Worm (Caenorhabditis elegans) whole organism, late embryonic: ENCODE measurements around the gene cif-1.

Experiments used
- C08G9.2 ChIP-seq: sonication (generic microtip); optimal IDR thresholded peaks from 2 replicates; lab custom pipeline; 2016; ENCODE audit warnings: mild to moderate bottlenecking, missing genetic modification characterization, moderate library complexity, missing compliant biosample characterization
- C38D4.7 ChIP-seq: fragments of 200-800 bp; sonication (Bioruptor generic); optimal IDR thresholded peaks from 2 replicates; lab custom pipeline; 2018; ENCODE audit warnings: mild to moderate bottlenecking, missing genetic modification characterization, moderate library complexity, missing compliant biosample characterization
- K02D7.2 ChIP-seq: sonication (generic microtip); optimal IDR thresholded peaks from 2 replicates; lab custom pipeline; 2017; ENCODE audit warnings: mild to moderate bottlenecking, missing genetic modification characterization, missing compliant biosample characterization
- T23F11.4 ChIP-seq: fragments of 200-800 bp; sonication (Bioruptor generic); optimal IDR thresholded peaks from 2 replicates; lab custom pipeline; 2018; ENCODE audit warnings: mild to moderate bottlenecking, missing genetic modification characterization, missing compliant biosample characterization
- Y22D7AL.16 ChIP-seq: sonication (generic microtip); optimal IDR thresholded peaks from 2 replicates; lab custom pipeline; 2016; ENCODE audit warnings: missing genetic modification characterization, missing compliant biosample characterization
- ahr-1 ChIP-seq: sonication (generic microtip); optimal IDR thresholded peaks from 2 replicates; lab custom pipeline; 2016; ENCODE audit warnings: missing genetic modification characterization, missing compliant biosample characterization
- ceh-19 ChIP-seq: fragments of 200-800 bp; sonication (Bioruptor generic); optimal IDR thresholded peaks from 2 replicates; lab custom pipeline; 2018; ENCODE audit warnings: mild to moderate bottlenecking, missing genetic modification characterization, missing compliant biosample characterization
- ceh-31 ChIP-seq: sonication (generic microtip); optimal IDR thresholded peaks from 2 replicates; lab custom pipeline; 2016; ENCODE audit warnings: missing genetic modification characterization, missing compliant biosample characterization
- ceh-34 ChIP-seq: sonication (generic microtip); optimal IDR thresholded peaks from 2 replicates; lab custom pipeline; 2016; ENCODE audit warnings: mild to moderate bottlenecking, missing genetic modification characterization, missing compliant biosample characterization
- che-1 ChIP-seq: sonication (generic microtip); optimal IDR thresholded peaks from 2 replicates; lab custom pipeline; 2016; ENCODE audit warnings: mild to moderate bottlenecking, missing genetic modification characterization, missing compliant biosample characterization
- dmd-4 ChIP-seq: sonication (generic microtip); optimal IDR thresholded peaks from 2 replicates; lab custom pipeline; 2016; ENCODE audit warnings: borderline replicate concordance, missing genetic modification characterization, missing compliant biosample characterization
- elt-2 ChIP-seq: sonication (generic microtip); optimal IDR thresholded peaks from 2 replicates; lab custom pipeline; 2016; ENCODE audit warnings: missing genetic modification reagents, missing genetic modification characterization, missing compliant biosample characterization
- elt-4 ChIP-seq: sonication (generic microtip); optimal IDR thresholded peaks from 2 replicates; lab custom pipeline; 2016; ENCODE audit warnings: missing genetic modification characterization, missing compliant biosample characterization
- fax-1 ChIP-seq: sonication (generic microtip); optimal IDR thresholded peaks from 2 replicates; lab custom pipeline; 2016; ENCODE audit warnings: missing genotype, missing genetic modification characterization, missing compliant biosample characterization
- fkh-10 ChIP-seq: fragments of 150-350 bp; optimal IDR thresholded peaks from 2 replicates; lab custom pipeline; 2014; ENCODE audit warnings: missing biosample characterization, missing genetic modification reagents, missing genetic modification characterization
- lin-11 ChIP-seq: fragments of 200-800 bp; sonication (Bioruptor generic); optimal IDR thresholded peaks from 2 replicates; lab custom pipeline; 2018; ENCODE audit warnings: mild to moderate bottlenecking, missing genetic modification characterization, missing compliant biosample characterization
- madf-2 ChIP-seq: sonication (generic microtip); optimal IDR thresholded peaks from 2 replicates; lab custom pipeline; 2017; ENCODE audit warnings: missing genetic modification characterization, missing compliant biosample characterization
- mec-3 ChIP-seq: sonication (generic microtip); optimal IDR thresholded peaks from 2 replicates; lab custom pipeline; 2016; ENCODE audit warnings: borderline replicate concordance, missing genetic modification characterization, missing compliant biosample characterization
- nfya-1 ChIP-seq: sonication (generic microtip); optimal IDR thresholded peaks from 2 replicates; lab custom pipeline; 2017; ENCODE audit warnings: missing genetic modification characterization, mild to moderate bottlenecking, missing compliant biosample characterization, antibody characterized with exemption, moderate library complexity
- nhr-232 ChIP-seq: sonication (generic microtip); optimal IDR thresholded peaks from 2 replicates; lab custom pipeline; 2016; ENCODE audit warnings: missing genetic modification characterization, missing compliant biosample characterization
- npax-4 ChIP-seq: sonication (generic microtip); optimal IDR thresholded peaks from 2 replicates; lab custom pipeline; 2016; ENCODE audit warnings: missing genetic modification characterization, missing compliant biosample characterization
- odd-2 ChIP-seq: sonication (generic microtip); optimal IDR thresholded peaks from 2 replicates; lab custom pipeline; 2017; ENCODE audit warnings: antibody characterized with exemption, mild to moderate bottlenecking, missing genetic modification characterization, missing compliant biosample characterization
- pag-3 ChIP-seq: sonication (generic microtip); optimal IDR thresholded peaks from 2 replicates; lab custom pipeline; 2016; ENCODE audit warnings: missing compliant biosample characterization, missing genetic modification characterization, borderline replicate concordance
- pax-1 ChIP-seq: fragments of 150-350 bp; optimal IDR thresholded peaks from 2 replicates; lab custom pipeline; 2014; ENCODE audit warnings: missing biosample characterization, missing genetic modification characterization
- pha-2 ChIP-seq: sonication (generic microtip); optimal IDR thresholded peaks from 2 replicates; lab custom pipeline; 2017; ENCODE audit warnings: mild to moderate bottlenecking, missing genetic modification characterization, missing compliant biosample characterization
- pqm-1 ChIP-seq: sonication (generic microtip); optimal IDR thresholded peaks from 2 replicates; lab custom pipeline; 2016; ENCODE audit warnings: missing genetic modification characterization, missing compliant biosample characterization
- rnt-1 ChIP-seq: sonication (generic microtip); optimal IDR thresholded peaks from 2 replicates; lab custom pipeline; 2016; ENCODE audit warnings: missing genetic modification characterization, missing compliant biosample characterization
- sox-2 ChIP-seq: fragments of 200-800 bp; sonication (Bioruptor generic); IDR thresholded peaks from 2 replicates; pipeline ENCODE4 v1.3.6; 2022; ENCODE audit warnings: missing genetic modification reagents, missing genetic modification characterization, missing compliant biosample characterization
- syd-9 ChIP-seq: sonication (generic microtip); optimal IDR thresholded peaks from 2 replicates; lab custom pipeline; 2016; ENCODE audit warnings: mild to moderate bottlenecking, missing genetic modification characterization, moderate library complexity, missing compliant biosample characterization
- tbx-2 ChIP-seq: sonication (generic microtip); optimal IDR thresholded peaks from 2 replicates; lab custom pipeline; 2016; ENCODE audit warnings: missing genetic modification characterization, missing compliant biosample characterization
- ttx-3 ChIP-seq: sonication (generic microtip); optimal IDR thresholded peaks from 2 replicates; lab custom pipeline; 2016; ENCODE audit warnings: missing genetic modification reagents, missing genetic modification characterization, missing compliant biosample characterization
- unc-42 ChIP-seq: sonication (generic microtip); optimal IDR thresholded peaks from 2 replicates; lab custom pipeline; 2016; ENCODE audit warnings: missing genotype, missing genetic modification characterization, missing compliant biosample characterization

Gene cif-1

DNA sequence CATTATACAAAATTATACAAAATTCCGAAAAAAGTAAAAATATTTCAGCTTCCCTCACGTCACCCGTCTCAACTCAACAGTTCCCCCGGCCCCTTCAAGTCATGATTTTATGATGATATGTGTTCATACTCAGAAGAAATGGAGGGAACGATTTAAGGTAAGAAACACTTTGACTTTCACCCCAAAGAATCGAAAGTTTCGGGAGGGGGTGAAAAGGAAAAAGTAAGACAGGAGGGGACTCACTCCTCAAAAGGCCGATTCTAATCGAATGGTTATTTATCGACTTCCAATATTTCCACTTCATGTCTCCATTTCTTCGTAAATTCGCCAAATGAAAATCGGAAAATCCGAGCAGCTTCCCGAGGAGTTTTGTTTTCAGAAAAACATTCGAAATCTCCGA lies 22.3 kb downstream of the cif-1 start, which contains the start of gene bus-4:
TSS of gene bus-4 (plus strand) at position 49 of the 400 bp plus-strand sequence.
- no peak for TF ChIP-seq pag-3
- TF ChIP-seq ahr-1 (tag; lab: Kevin White, UChicago): no peak
- TF ChIP-seq ttx-3 (tag; lab: Kevin White, UChicago): no peak
- no peak for TF ChIP-seq fax-1 (tag; lab: Kevin White, UChicago)
- no peak for TF ChIP-seq T23F11.4

DNA sequence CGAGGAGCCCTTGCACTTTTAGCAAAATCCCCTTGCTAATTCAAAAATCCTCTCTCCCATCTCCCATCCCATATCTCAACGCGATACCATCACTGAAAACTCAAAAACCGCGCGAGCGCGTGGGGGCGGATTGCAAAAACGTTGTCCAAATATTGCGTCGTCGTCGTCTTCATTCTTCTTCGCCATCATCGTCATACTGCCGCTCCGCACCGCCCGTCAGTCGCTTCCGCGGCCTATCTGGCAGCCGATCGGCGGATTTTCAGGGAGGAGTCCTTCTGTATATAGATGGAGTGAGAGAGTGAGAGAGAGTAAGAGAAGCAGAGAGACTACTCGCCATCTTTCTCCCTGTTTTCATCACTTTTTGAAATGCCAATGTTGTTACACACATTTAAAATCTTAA lies 23.7 kb downstream of the cif-1 start:
- TF ChIP-seq rnt-1 (tag; lab: Kevin White, UChicago) (peak; percentile 46), mec-3 (tag; lab: Kevin White, UChicago) (no peak), elt-4 (tag; lab: Kevin White, UChicago) (peak; percentile 45)

DNA sequence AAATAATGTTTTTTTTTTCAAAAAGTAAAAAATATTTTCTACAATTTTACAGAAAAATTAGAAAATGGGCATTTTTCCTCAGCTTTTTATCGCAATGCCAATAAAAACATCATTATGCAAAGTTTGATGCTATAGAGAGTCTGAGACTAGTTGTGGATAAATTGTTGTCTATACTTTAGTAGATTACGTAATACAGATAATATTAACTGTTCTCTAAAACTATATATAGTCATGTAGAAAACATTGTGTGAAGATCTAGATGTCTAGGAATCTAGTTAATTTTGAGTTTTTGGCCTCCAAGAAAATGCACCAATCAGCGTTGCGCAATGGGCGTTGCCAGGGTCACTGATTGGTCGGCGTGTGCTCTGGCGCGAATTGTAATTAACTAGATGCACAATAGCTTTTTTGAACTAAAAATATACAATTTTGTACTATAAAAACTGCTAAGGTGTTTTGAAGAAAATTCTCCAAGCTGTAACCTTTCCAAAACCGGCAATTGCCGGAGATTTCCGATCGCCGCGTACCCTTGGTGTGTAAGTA lies 24.2 kb downstream of the cif-1 start:
- no peak for TF ChIP-seq pha-2 (tag; lab: Kevin White, UChicago)
- no peak for TF ChIP-seq nhr-232 (tag; lab: Kevin White, UChicago)
- peak; percentile 80 for TF ChIP-seq nfya-1 (tag; lab: Kevin White, UChicago)
- no peak for TF ChIP-seq fkh-10 (GFP tag; lab: Kevin White, UChicago)

DNA sequence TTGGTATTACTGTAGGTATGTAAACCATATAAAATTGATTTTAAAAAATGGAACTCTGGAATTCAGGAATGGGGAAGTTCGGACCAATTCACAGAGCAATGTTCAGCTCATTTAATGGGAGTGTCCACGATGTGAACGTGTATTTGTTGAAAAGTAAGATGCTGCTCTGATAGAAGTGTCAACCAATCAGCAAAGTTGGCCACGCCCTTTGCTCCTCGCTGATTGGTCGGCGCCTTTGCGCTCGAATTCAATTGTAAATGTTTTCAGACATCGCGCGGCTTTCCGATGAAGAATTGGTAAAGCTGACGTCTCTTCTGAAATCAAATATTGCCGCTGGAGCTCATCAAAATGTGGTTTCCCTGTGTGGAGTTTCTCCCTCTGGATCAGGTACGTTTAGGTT lies 27.4 kb downstream of the cif-1 start:
- TF ChIP-seq lin-11 (tag; lab: Kevin White, UChicago) (no peak), unc-42 (tag; lab: Kevin White, UChicago) (no peak), C08G9.2 (tag; lab: Kevin White, UChicago) (no peak), elt-2 (no peak), mec-3 (tag; lab: Kevin White, UChicago) (no peak), nfya-1 (tag; lab: Kevin White, UChicago) (peak; percentile 68)
- TF ChIP-seq, all 69 proteins: peak for 1

DNA sequence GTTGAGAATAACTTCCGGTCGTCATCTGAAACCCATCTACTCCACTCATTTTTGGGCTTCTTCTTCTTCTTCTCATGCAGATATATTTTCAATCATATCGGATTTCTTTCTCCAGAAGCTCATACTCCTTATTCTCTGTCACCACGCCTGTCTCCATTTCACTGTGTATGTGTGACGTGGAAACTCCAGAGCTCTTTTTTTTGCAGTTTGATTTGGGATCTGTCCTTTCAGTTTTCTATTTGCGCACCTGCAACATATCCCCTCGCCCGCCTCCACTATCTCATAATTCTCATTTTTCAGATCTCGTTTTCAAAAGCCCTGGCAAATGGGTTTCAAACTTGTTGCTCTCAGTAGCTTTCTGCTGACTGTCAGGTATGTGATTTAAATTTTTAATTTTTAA lies 31.8 kb downstream of the cif-1 start, which contains the start of gene kin-36:
TSS of gene kin-36 (plus strand) at position 301 of the 400 bp plus-strand sequence.
- no peak for TF ChIP-seq ceh-19
- no peak for TF ChIP-seq pqm-1
- no peak for TF ChIP-seq npax-4

DNA sequence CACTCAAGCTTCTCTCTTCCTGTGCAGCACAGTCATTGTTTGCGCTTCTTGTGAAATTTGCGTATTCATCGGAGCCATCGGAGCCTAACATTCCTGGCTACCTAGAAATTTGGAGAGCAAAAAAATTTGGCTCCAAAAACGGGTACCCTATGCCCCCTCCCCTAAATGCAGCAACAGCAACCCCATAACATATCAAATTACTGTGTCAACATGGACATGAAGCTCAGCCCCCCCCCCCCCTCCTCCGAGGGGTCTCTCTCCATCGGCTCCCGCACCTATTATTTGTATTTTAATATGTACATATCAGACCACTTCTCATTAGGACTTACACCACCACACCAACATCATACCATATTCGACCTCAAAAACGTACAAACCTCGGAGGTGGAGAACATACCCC lies 36.2 kb downstream of the cif-1 start:
- TF ChIP-seq ceh-31 (no peak), dmd-4 (tag; lab: Kevin White, UChicago) (no peak), ceh-19 (peak; percentile 39), ceh-34 (tag; lab: Kevin White, UChicago) (peak; percentile 92)

DNA sequence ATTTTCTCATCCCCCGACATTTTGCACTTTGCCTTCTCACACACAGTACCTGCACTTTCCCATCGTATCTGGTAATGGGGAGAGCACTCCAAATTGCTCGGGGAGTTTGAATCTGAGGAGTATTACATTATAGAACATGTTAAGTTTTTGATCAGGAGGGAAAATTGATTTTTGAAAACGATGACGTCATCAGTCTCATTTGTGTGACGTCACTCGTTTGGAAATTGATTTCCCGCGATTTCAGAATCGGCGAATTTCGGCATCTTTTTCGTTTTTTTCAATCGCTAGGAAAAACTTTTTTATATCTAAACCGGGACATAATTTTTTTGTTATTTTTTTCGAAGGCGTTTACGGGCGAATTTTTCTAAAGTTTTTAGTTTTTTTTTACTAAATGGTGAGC lies 37.2 kb downstream of the cif-1 start:
- TF ChIP-seq rnt-1 (tag; lab: Kevin White, UChicago) (no peak), tbx-2 (tag; lab: Kevin White, UChicago) (no peak), Y22D7AL.16 (tag; lab: Kevin White, UChicago) (no peak)

DNA sequence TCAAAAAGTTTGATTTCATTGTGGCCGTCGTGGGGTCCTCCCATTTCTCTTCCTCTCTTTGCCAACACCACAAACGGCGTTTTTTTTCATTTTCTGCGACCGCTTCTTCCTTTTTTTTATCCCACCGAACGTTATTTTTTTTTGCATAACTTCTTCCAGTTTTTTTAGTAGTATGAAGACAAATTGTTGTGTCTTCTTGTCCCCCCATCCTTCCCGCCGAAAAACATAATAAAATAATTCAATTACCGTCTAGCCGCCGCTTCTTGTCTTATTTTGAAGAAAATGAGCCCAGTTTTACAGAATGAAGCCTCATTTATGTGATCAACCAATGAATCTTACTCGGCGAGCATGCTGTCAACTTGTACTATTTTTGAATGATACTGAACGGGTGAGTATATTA lies 41.3 kb downstream of the cif-1 start, which contains the start of gene F29B9.12:
TSS of gene F29B9.12 (plus strand) at position 301 of the 400 bp plus-strand sequence.
- TF ChIP-seq pax-1 (tag; lab: Kevin White, UChicago) (no peak), che-1 (tag; lab: Kevin White, UChicago) (no peak), syd-9 (tag; lab: Kevin White, UChicago) (no peak), ahr-1 (tag; lab: Kevin White, UChicago) (no peak), npax-4 (no peak), odd-2 (tag; lab: Kevin White, UChicago) (no peak), C38D4.7 (no peak), tbx-2 (tag; lab: Kevin White, UChicago) (no peak), K02D7.2 (tag; lab: Kevin White, UChicago) (no peak), Y22D7AL.16 (tag; lab: Kevin White, UChicago) (no peak), madf-2 (tag; lab: Kevin White, UChicago) (no peak), sox-2 (no peak)
